Worm (Caenorhabditis elegans) whole organism, mixed stage, embryonic: ENCODE data around the gene C44B12.3.

Experiments
- M03D4.4 ChIP-seq: sonication (generic microtip); optimal IDR thresholded peaks from 2 replicates; lab custom pipeline; 2017; ENCODE audit warnings: mild to moderate bottlenecking, missing genetic modification characterization, missing compliant biosample characterization
- bed-3 ChIP-seq: fragments of 200-800 bp; sonication (Bioruptor generic); optimal IDR thresholded peaks from 3 replicates; lab custom pipeline; 2018; ENCODE audit warnings: mild to moderate bottlenecking, missing genetic modification characterization, moderate library complexity, missing compliant biosample characterization
- blmp-1 ChIP-seq: fragments of 150-350 bp; optimal IDR thresholded peaks from 2 replicates; lab custom pipeline; 2014; ENCODE audit warnings: missing biosample characterization, missing genetic modification characterization
- ceh-39 ChIP-seq: fragments of 150-350 bp; optimal IDR thresholded peaks from 2 replicates; lab custom pipeline; 2014; ENCODE audit warnings: missing biosample characterization, missing genetic modification characterization
- ceh-43 ChIP-seq: fragments of 200-800 bp; sonication (Bioruptor generic); optimal IDR thresholded peaks from 2 replicates; lab custom pipeline; 2018; ENCODE audit warnings: mild to moderate bottlenecking, missing genetic modification characterization, moderate library complexity, missing compliant biosample characterization
- ceh-83 ChIP-seq: fragments of 200-800 bp; sonication (Bioruptor generic); optimal IDR thresholded peaks from 2 replicates; lab custom pipeline; 2018; ENCODE audit warnings: mild to moderate bottlenecking, missing genetic modification characterization, missing compliant biosample characterization
- ces-1 ChIP-seq: fragments of 150-350 bp; optimal IDR thresholded peaks from 2 replicates; lab custom pipeline; 2014; ENCODE audit warnings: missing biosample characterization, missing genetic modification reagents, missing genetic modification characterization
- cnd-1 ChIP-seq: fragments of 200-800 bp; sonication (Bioruptor generic); optimal IDR thresholded peaks from 2 replicates; lab custom pipeline; 2018; ENCODE audit warnings: mild to moderate bottlenecking, missing genetic modification characterization, missing compliant biosample characterization
- drap-1 ChIP-seq: fragments of 200-800 bp; sonication (Bioruptor generic); optimal IDR thresholded peaks from 3 replicates; lab custom pipeline; 2018; ENCODE audit warnings: mild to moderate bottlenecking, missing genetic modification characterization, missing compliant biosample characterization
- flh-1 ChIP-seq: fragments of 200-800 bp; sonication (Bioruptor generic); optimal IDR thresholded peaks from 2 replicates; lab custom pipeline; 2018; ENCODE audit warnings: mild to moderate bottlenecking, missing genetic modification characterization, moderate library complexity, missing compliant biosample characterization
- ham-2 ChIP-seq: fragments of 200-800 bp; sonication (Bioruptor generic); optimal IDR thresholded peaks from 2 replicates; lab custom pipeline; 2018; ENCODE audit warnings: mild to moderate bottlenecking, missing genetic modification characterization, missing compliant biosample characterization
- hlh-1 ChIP-seq: fragments of 150-350 bp; optimal IDR thresholded peaks from 2 replicates; lab custom pipeline; 2014; ENCODE audit warnings: missing biosample characterization, missing genetic modification reagents, missing genetic modification characterization
- lin-32 ChIP-seq: fragments of 200-800 bp; sonication (Bioruptor generic); optimal IDR thresholded peaks from 2 replicates; lab custom pipeline; 2018; ENCODE audit warnings: mild to moderate bottlenecking, missing genetic modification characterization, missing compliant biosample characterization
- mab-5 ChIP-seq: fragments of 150-350 bp; optimal IDR thresholded peaks from 2 replicates; lab custom pipeline; 2014; ENCODE audit warnings: missing biosample characterization, missing genetic modification characterization
- mep-1 ChIP-seq: fragments of 150-350 bp; optimal IDR thresholded peaks from 2 replicates; lab custom pipeline; 2017; ENCODE audit warnings: missing biosample characterization, missing genetic modification reagents, missing genetic modification characterization, inconsistent platforms
- nhr-12 ChIP-seq: fragments of 150-350 bp; optimal IDR thresholded peaks from 2 replicates; lab custom pipeline; 2014; ENCODE audit warnings: missing biosample characterization, missing genetic modification characterization
- nhr-2 ChIP-seq: fragments of 150-350 bp; optimal IDR thresholded peaks from 2 replicates; lab custom pipeline; 2014; ENCODE audit warnings: missing biosample characterization, missing genetic modification characterization
- nhr-237 ChIP-seq: fragments of 150-350 bp; optimal IDR thresholded peaks from 2 replicates; lab custom pipeline; 2014; ENCODE audit warnings: missing biosample characterization, missing genetic modification characterization
- nhr-28 ChIP-seq: fragments of 150-350 bp; optimal IDR thresholded peaks from 2 replicates; lab custom pipeline; 2014; ENCODE audit warnings: missing biosample characterization, missing genetic modification characterization
- pha-4 ChIP-seq: fragments of 150-350 bp; optimal IDR thresholded peaks from 2 replicates; lab custom pipeline; 2018; ENCODE audit warnings: missing biosample characterization, missing genetic modification reagents, missing genetic modification characterization
- sem-2 ChIP-seq: fragments of 200-800 bp; sonication (Bioruptor generic); optimal IDR thresholded peaks from 2 replicates; lab custom pipeline; 2018; ENCODE audit warnings: mild to moderate bottlenecking, missing genetic modification characterization, missing compliant biosample characterization
- snpc-4 ChIP-seq: fragments of 150-350 bp; optimal IDR thresholded peaks from 2 replicates; lab custom pipeline; 2014; ENCODE audit warnings: missing biosample characterization, missing genetic modification characterization
- sptf-1 ChIP-seq: sonication (generic microtip); optimal IDR thresholded peaks from 2 replicates; lab custom pipeline; 2017; ENCODE audit warnings: mild to moderate bottlenecking, missing genetic modification characterization, moderate library complexity, missing compliant biosample characterization
- tbx-8 ChIP-seq: fragments of 200-800 bp; sonication (Bioruptor generic); optimal IDR thresholded peaks from 2 replicates; lab custom pipeline; 2018; ENCODE audit warnings: mild to moderate bottlenecking, missing genetic modification characterization, moderate library complexity, missing compliant biosample characterization
- unc-120 ChIP-seq: sonication (generic microtip); optimal IDR thresholded peaks from 2 replicates; lab custom pipeline; 2017; ENCODE audit warnings: missing genetic modification characterization, missing compliant biosample characterization; ENCODE audit not compliant: poor library complexity, severe bottlenecking
- unc-62 ChIP-seq: fragments of 150-350 bp; optimal IDR thresholded peaks from 2 replicates; lab custom pipeline; 2014; ENCODE audit warnings: missing biosample characterization, missing genetic modification reagents, missing genetic modification characterization
- zip-8 ChIP-seq: fragments of 150-350 bp; optimal IDR thresholded peaks from 2 replicates; lab custom pipeline; 2014; ENCODE audit warnings: missing biosample characterization, missing genetic modification characterization
- ztf-11 ChIP-seq: fragments of 150-350 bp; optimal IDR thresholded peaks from 2 replicates; lab custom pipeline; 2014; ENCODE audit warnings: missing biosample characterization, missing genetic modification characterization

The C44B12.3 gene

DNA sequence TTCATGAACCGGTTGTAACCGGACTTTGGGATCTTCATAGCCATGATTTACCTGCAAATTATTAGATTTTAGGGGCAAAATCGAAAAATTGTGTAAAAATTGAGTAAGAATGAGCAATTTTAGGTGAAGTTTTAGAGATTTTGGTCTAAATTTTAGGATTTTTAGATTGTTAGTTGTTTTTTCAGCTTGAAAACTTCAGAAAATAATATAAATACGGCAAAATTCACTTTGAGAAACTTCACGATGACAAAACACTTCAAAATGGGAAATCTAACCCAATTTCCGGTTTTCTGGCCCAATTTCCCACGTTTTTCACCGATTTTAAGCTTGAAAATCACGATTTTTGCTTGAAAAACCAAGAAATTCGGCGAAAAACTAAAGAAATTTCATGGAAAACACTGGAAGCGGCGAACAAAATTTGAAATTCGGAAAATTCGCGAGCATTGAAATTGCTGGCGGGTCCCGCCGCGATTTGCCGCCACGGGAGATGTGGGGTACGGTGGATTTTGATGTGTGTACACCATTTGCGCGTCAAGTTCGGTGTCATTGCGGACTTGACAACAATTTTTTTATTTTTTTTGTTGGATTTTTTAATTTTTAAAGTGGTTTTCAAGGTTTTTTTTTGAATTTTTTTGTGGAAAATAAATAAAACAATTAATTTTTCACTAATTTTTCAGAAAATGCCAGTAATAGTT, 10.5 kb upstream of the C44B12.3 start, which contains the start of the genes cct-8 and Y55F3AR.2 (continued):
- TF ChIP-seq nhr-237 (tag; lab: Kevin White, UChicago) (peak; percentile 91), hlh-1 (tag; lab: Kevin White, UChicago) (peak; percentile 63), snpc-4 (tag; lab: Kevin White, UChicago) (no peak), flh-1 (GFP tag; lab: Kevin White, UChicago) (no peak), mab-5 (no peak), blmp-1 (tag; lab: Kevin White, UChicago) (no peak), mep-1 (tag; lab: Kevin White, UChicago) (peak; percentile 90)
- TF ChIP-seq, all 35 proteins: peak for 21

DNA sequence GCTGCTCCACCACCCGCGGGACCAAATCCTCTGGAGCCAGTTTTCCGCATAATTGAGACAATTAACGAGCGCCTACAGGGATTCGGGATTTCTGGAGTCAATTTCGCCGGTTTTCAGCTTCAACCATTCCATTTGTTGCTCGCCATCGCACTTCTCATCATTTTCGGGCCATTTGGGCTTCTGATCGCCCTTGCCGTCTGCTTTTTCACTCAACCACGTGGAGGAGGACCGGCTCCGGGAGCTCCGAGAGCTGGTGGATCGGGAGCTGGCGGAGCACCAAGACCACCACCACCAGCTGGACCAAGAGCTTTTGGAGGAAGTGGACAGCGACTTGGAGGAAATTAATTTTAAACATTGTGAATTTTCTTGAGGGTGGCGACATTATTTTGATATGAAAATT, 8.4 kb upstream of the C44B12.3 start:
- TF ChIP-seq ham-2 (GFP tag; lab: Kevin White, UChicago) (no peak), nhr-2 (tag; lab: Kevin White, UChicago) (no peak), nhr-28 (no peak), cnd-1 (no peak), ces-1 (no peak), sptf-1 (no peak), ceh-83 (no peak), ceh-39 (tag; lab: Kevin White, UChicago) (no peak), ceh-43 (GFP tag; lab: Kevin White, UChicago) (no peak), pha-4 (tag; lab: Kevin White, UChicago) (no peak), M03D4.4 (no peak), unc-120 (tag; lab: Kevin White, UChicago) (no peak), snpc-4 (tag; lab: Kevin White, UChicago) (no peak), mep-1 (tag; lab: Kevin White, UChicago) (no peak), mab-5 (no peak), nhr-12 (no peak), tbx-8 (GFP tag; lab: Kevin White, UChicago) (no peak)

ce11 chrIV:1097153-1097552, 7.4 kb upstream of the C44B12.3 start, which contains the start of gene cox-18:
cox-18 (plus strand) TSS chrIV:1097453.
- TF ChIP-seq unc-120 (tag; lab: Kevin White, UChicago) (no peak), zip-8 (no peak), nhr-237 (tag; lab: Kevin White, UChicago) (no peak), ceh-43 (GFP tag; lab: Kevin White, UChicago) (no peak), ceh-39 (tag; lab: Kevin White, UChicago) (no peak), drap-1 (no peak), lin-32 (GFP tag; lab: Kevin White, UChicago) (no peak), pha-4 (tag; lab: Kevin White, UChicago) (no peak), blmp-1 (tag; lab: Kevin White, UChicago) (no peak), bed-3 (GFP tag; lab: Kevin White, UChicago) (no peak), sem-2 (GFP tag; lab: Kevin White, UChicago) (no peak), ces-1 (no peak), ztf-11 (tag; lab: Kevin White, UChicago) (no peak), flh-1 (GFP tag; lab: Kevin White, UChicago) (no peak)

ce11 chrIV:1105104-1105503, 538 bp downstream of the C44B12.3 start:
- TF ChIP-seq hlh-1 (tag; lab: Kevin White, UChicago) = peak; percentile 95
- TF ChIP-seq M03D4.4 = no peak
- TF ChIP-seq unc-120 (tag; lab: Kevin White, UChicago) = peak; percentile 33

DNA sequence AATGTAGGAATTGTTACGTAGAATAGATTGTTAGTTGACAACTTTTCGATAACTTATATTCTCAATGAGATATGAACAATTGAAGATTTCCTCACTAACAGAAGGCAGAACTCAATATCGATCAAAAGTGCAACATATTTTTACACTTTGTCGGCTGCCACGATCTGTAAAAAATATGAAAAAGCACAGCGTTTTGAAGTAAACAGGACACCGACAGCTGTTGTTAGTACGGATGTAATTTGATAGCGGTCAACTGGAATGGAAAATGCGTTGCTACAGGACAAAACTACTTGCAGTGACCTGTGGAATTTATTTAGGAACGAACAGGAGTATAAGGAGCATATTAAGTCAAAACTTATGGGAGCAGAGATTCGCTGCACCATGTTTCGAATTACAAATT, 1.4 kb downstream of the C44B12.3 start:
- TF ChIP-seq tbx-8 (GFP tag; lab: Kevin White, UChicago) (no peak), hlh-1 (tag; lab: Kevin White, UChicago) (peak; percentile 83)

ce11 chrIV:1107190-1107589, 2.6 kb downstream of the C44B12.3 start, which contains the start of gene ost-1:
ost-1 (plus strand) TSS chrIV:1107396.
- peak; percentile 74 for TF ChIP-seq hlh-1 (tag; lab: Kevin White, UChicago)
- TF ChIP-seq zip-8 = no peak
- TF ChIP-seq unc-62 (GFP tag; lab: Kevin White, UChicago) = peak; percentile 87
- no peak for TF ChIP-seq lin-32 (GFP tag; lab: Kevin White, UChicago)
- no peak for TF ChIP-seq ceh-83
- TF ChIP-seq unc-120 (tag; lab: Kevin White, UChicago) = peak; percentile 78
